Worm (Caenorhabditis elegans): ENCODE data around the gene F56D6.9.
"Not testable (repeated sequence)": the region's sequence is repeated elsewhere in the genome, so short reads cannot be mapped to it uniquely, and the experiment has no call there.

F56D6.9 gene

DNA sequence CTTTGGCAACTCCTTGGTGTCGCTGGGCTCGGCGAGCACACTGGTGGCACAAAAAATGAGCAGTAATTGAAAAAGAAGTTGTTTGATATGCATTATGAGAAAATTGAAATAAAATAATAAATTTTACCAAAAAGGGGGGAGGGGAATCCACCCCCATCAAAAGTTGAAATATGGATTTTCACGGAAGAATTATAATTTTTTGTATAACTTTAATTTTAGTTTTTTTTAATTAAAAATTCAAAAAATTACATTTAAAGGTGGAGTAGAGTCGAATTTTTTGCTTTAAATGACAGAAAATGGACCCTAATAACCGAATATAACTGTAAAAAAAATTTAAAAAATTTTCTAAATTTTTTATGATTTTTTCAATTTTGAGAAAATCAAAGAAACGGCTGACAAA is 19.7 kb downstream of the F56D6.9 start, which contains the start of gene F56D6.18:
Gene F56D6.18 (minus strand): TSS at position 101 of the 400 bp plus-strand sequence.
- not testable (repeated sequence) for TF ChIP-seq ref-2 (tag; optimal IDR thresholded peaks at IDR 0.05); Y22D7AL.16 (tag; optimal IDR thresholded peaks at IDR 0.05); unc-3 (GFP tag; conservative IDR thresholded peaks at IDR 0.05); unc-3 (tag; optimal IDR thresholded peaks at IDR 0.05)

DNA sequence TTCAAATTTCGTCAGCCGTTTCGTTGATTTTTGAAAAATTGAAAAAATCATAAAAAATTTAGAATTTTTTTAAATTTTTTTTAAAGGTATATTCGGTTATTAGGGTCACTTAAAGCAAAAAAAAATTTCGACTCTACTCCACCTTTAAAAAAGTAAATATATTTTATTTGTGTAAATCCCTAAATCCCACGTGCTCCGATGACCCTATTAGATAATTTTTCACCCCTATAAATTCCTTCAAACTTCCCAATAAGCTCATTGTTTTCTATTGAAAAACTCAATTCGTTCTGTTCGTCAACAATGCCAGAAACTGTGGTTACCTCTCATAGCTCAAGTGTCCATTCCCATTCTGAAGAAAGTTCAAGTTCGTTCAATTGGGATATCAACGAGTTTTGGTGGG is 20.5 kb downstream of the F56D6.9 start, which contains the start of gene F56D6.20:
Gene F56D6.20 (plus strand): TSS at position 301 of the 400 bp plus-strand sequence.
- TF ChIP-seq hlh-30 (tag; optimal IDR thresholded peaks at IDR 0.05; ENCODE audit: insufficient read depth) (no peak), ceh-6 (GFP tag; optimal IDR thresholded peaks at IDR 0.05) (no peak), pha-4 (tag; optimal IDR thresholded peaks at IDR 0.05) (no peak), ahr-1 (tag; optimal IDR thresholded peaks at IDR 0.05) (no peak), nfya-1 (tag; optimal IDR thresholded peaks at IDR 0.05) (no peak), pag-3 (tag; optimal IDR thresholded peaks at IDR 0.05; ENCODE audit: borderline replicate concordance) (no peak), tbx-2 (tag; optimal IDR thresholded peaks at IDR 0.05) (no peak), ceh-24 (tag; optimal IDR thresholded peaks at IDR 0.05) (no peak)

DNA sequence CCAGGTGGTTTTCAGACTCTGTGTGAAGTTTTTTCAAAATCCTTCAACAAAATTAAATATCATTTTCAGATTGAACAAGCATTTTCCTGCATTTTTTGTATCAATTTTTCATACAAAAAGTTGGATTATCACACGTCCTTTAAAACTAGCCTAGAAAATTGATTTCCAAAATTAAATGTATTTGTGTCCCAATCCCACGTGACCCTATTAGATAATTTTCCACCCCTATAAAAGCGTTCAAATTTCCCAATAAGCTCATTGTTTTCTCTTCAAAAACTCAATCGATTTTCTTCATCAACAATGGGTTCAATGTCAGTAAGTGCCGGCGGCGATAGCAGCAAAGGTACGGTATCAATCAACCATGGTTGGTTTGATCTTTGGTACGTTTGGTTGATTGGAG is 22.3 kb downstream of the F56D6.9 start, which contains the start of gene F56D6.19:
Gene F56D6.19 (plus strand): TSS at position 301 of the 400 bp plus-strand sequence.
- no peak for TF ChIP-seq pat-9 (tag; optimal IDR thresholded peaks at IDR 0.05)
- TF ChIP-seq hlh-15 (tag; optimal IDR thresholded peaks at IDR 0.05) = no peak
- no peak for TF ChIP-seq pros-1 (tag; optimal IDR thresholded peaks at IDR 0.05)
- TF ChIP-seq unc-42 (tag; optimal IDR thresholded peaks at IDR 0.05) = no peak
- TF ChIP-seq pag-3 (tag; optimal IDR thresholded peaks at IDR 0.05; ENCODE audit: borderline replicate concordance) = no peak
- TF ChIP-seq odd-2 (tag; optimal IDR thresholded peaks at IDR 0.05) = no peak
- TF ChIP-seq fkh-10 (GFP tag; optimal IDR thresholded peaks at IDR 0.05) = no peak
- TF ChIP-seq F13H6.1 (tag; optimal IDR thresholded peaks at IDR 0.05) = no peak
- TF ChIP-seq sox-4 (tag; optimal IDR thresholded peaks at IDR 0.05) = no peak
- no peak for TF ChIP-seq hlh-13 (GFP tag; optimal IDR thresholded peaks at IDR 0.05)
- TF ChIP-seq ets-4 (tag; optimal IDR thresholded peaks at IDR 0.05) = no peak
- no peak for TF ChIP-seq mec-3 (tag; optimal IDR thresholded peaks at IDR 0.05; ENCODE audit: borderline replicate concordance)
- no peak for TF ChIP-seq sox-2 (GFP tag; IDR thresholded peaks at IDR 0.05)
- no peak for TF ChIP-seq zip-5 (tag; optimal IDR thresholded peaks at IDR 0.05)
- TF ChIP-seq K02D7.2 (tag; optimal IDR thresholded peaks at IDR 0.05) = no peak
- TF ChIP-seq sdc-2 (tag; optimal IDR thresholded peaks at IDR 0.05) = no peak

DNA sequence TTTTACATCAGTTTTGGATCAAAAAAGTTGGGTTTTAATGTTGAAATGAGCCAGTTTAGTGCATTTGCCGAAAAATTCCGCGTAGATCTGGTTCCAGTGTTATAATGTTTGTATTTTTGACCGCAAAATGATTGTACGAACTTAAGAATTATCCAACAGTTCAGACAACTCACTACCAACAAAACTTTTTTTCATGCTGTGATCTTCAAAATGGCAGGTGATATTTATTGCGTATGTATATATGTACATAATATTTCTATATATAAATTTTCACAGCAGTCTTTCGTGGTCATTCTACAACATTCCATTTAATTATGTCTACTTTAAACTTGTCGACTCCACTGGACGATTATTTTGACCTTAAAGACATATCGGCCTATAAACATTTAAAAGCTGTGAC is 23.2 kb downstream of the F56D6.9 start, which contains the start of gene srz-20:
Gene srz-20 (plus strand): TSS at position 301 of the 400 bp plus-strand sequence.
- no peak for TF ChIP-seq eyg-1 (tag; optimal IDR thresholded peaks at IDR 0.05)
- TF ChIP-seq pros-1 (tag; optimal IDR thresholded peaks at IDR 0.05) = no peak
- TF ChIP-seq elt-2 (tag; optimal IDR thresholded peaks at IDR 0.05) = no peak
- TF ChIP-seq syd-9 (tag; optimal IDR thresholded peaks at IDR 0.05) = no peak
- TF ChIP-seq pqm-1 (tag; optimal IDR thresholded peaks at IDR 0.05) = no peak
- TF ChIP-seq sox-2 (GFP tag; IDR thresholded peaks at IDR 0.05) = no peak
- TF ChIP-seq ceh-22 (tag; optimal IDR thresholded peaks at IDR 0.05) = no peak
- no peak for TF ChIP-seq pha-4 (tag; optimal IDR thresholded peaks at IDR 0.05)
- no peak for TF ChIP-seq fkh-10 (GFP tag; optimal IDR thresholded peaks at IDR 0.05)
- no peak for TF ChIP-seq lin-11 (tag; optimal IDR thresholded peaks at IDR 0.05)
- TF ChIP-seq K09A11.1 (tag; optimal IDR thresholded peaks at IDR 0.05; ENCODE audit: insufficient read depth) = no peak
- no peak for TF ChIP-seq tbx-2 (tag; optimal IDR thresholded peaks at IDR 0.05)
- no peak for TF ChIP-seq Y22D7AL.16 (tag; optimal IDR thresholded peaks at IDR 0.05)

DNA sequence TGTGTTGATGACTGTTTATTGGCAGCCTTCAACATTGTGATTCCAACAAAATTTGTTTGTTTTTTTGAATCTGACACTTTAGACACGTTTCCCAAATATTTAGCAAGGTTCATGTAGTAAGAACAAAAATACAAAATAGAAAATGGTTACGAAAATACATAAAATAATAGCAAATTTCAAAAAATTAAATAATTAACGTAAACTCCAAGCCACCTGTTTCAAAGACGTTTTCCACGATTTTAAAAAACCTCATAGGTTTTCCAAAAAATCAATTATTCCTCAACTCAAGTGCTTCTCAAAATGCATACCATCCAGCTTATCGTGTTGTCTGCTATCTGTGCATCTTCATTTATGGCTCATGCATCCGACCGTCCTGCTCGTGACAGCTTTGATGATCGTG is 25.3 kb downstream of the F56D6.9 start, which contains the start of gene F56D6.14:
Gene F56D6.14 (plus strand): TSS at position 301 of the 400 bp plus-strand sequence.
- no peak for TF ChIP-seq ceh-45 (GFP tag; IDR thresholded peaks at IDR 0.05)
- TF ChIP-seq tbx-7 (tag; optimal IDR thresholded peaks at IDR 0.05) = no peak
- TF ChIP-seq pha-4 (tag; optimal IDR thresholded peaks at IDR 0.05) = no peak
- TF ChIP-seq eyg-1 (tag; optimal IDR thresholded peaks at IDR 0.05) = no peak
- no peak for TF ChIP-seq K02D7.2 (tag; optimal IDR thresholded peaks at IDR 0.05)
- no peak for TF ChIP-seq gmeb-2 (tag; optimal IDR thresholded peaks at IDR 0.05)
- TF ChIP-seq tbx-2 (tag; optimal IDR thresholded peaks at IDR 0.05) = no peak
- TF ChIP-seq pat-9 (tag; optimal IDR thresholded peaks at IDR 0.05) = no peak
- TF ChIP-seq ceh-24 (tag; optimal IDR thresholded peaks at IDR 0.05) = no peak
- TF ChIP-seq K09A11.1 (tag; optimal IDR thresholded peaks at IDR 0.05; ENCODE audit: insufficient read depth) = no peak
- no peak for TF ChIP-seq ceh-18 (tag; optimal IDR thresholded peaks at IDR 0.05)
- TF ChIP-seq unc-55 (GFP tag; optimal IDR thresholded peaks at IDR 0.05) = no peak
- no peak for TF ChIP-seq elt-4 (tag; optimal IDR thresholded peaks at IDR 0.05)
- TF ChIP-seq hlh-8 (tag; optimal IDR thresholded peaks at IDR 0.05) = no peak
- no peak for TF ChIP-seq ttx-3 (tag; optimal IDR thresholded peaks at IDR 0.05)
- no peak for TF ChIP-seq C08G9.2 (tag; optimal IDR thresholded peaks at IDR 0.05)
- no peak for TF ChIP-seq fax-1 (tag; optimal IDR thresholded peaks at IDR 0.05)
- TF ChIP-seq odd-2 (tag; optimal IDR thresholded peaks at IDR 0.05) = no peak
